Worm (Caenorhabditis elegans) whole organism, L1 larva: ENCODE results near the gene K04G11.1.

Experiments used
- C04F5.9 ChIP-seq: sonication (generic microtip); optimal IDR thresholded peaks from 2 replicates; lab custom pipeline; 2016; ENCODE audit warnings: missing genetic modification characterization, missing compliant biosample characterization
- C34B4.2 ChIP-seq: sonication (generic microtip); optimal IDR thresholded peaks from 2 replicates; lab custom pipeline; 2017; ENCODE audit warnings: mild to moderate bottlenecking, missing genetic modification characterization, missing compliant biosample characterization
- F16B12.6 ChIP-seq: fragments of 150-350 bp; optimal IDR thresholded peaks from 2 replicates; lab custom pipeline; 2014; ENCODE audit warnings: missing biosample characterization, missing genetic modification characterization
- ama-1 ChIP-seq: fragments of 150-350 bp; optimal IDR thresholded peaks from 2 replicates; lab custom pipeline; 2014
- blmp-1 ChIP-seq: fragments of 150-350 bp; optimal IDR thresholded peaks from 2 replicates; lab custom pipeline; 2014; ENCODE audit warnings: missing biosample characterization, missing genetic modification characterization
- ceh-82 ChIP-seq, 3 experiments: fragments of 150-350 bp in 1 of 3; sonication (generic microtip) in 2 of 3; optimal IDR thresholded peaks; 2 replicates each; lab custom pipeline; 2014 to 2017; ENCODE audit warnings: missing biosample characterization in 3 of 3, missing genetic modification characterization in 3 of 3
- ceh-88 ChIP-seq: fragments of 200-800 bp; sonication (Bioruptor generic); IDR thresholded peaks from 2 replicates; pipeline ENCODE4 v1.3.6; 2022; ENCODE audit warnings: missing genetic modification characterization, missing compliant biosample characterization
- ces-1 ChIP-seq: fragments of 150-350 bp; optimal IDR thresholded peaks from 2 replicates; lab custom pipeline; 2014; ENCODE audit warnings: missing biosample characterization, missing genetic modification reagents, missing genetic modification characterization
- dpl-1 ChIP-seq, 3 experiments: fragments of 150-350 bp in 2 of 3; sonication (generic microtip) in 1 of 3; optimal IDR thresholded peaks; 2 replicates each; lab custom pipeline; 2014 to 2017; ENCODE audit warnings: missing biosample characterization in 3 of 3, missing genetic modification characterization in 3 of 3, missing genetic modification reagents in 3 of 3
- dsc-1 ChIP-seq: sonication (generic microtip); optimal IDR thresholded peaks from 2 replicates; lab custom pipeline; 2016; ENCODE audit warnings: mild to moderate bottlenecking, missing genetic modification characterization, missing compliant biosample characterization
- efl-1 ChIP-seq, 4 experiments: fragments of 150-350 bp; optimal IDR thresholded peaks in 3 of 4; peaks in 1 of 4; 1 replicate in 1 of 4; 2 replicates in 3 of 4; lab custom pipeline; 2014; ENCODE audit warnings: missing biosample characterization in 2 of 4, missing genetic modification characterization in 2 of 4, missing genetic modification reagents in 2 of 4
- egl-13 ChIP-seq: sonication (generic microtip); optimal IDR thresholded peaks from 2 replicates; lab custom pipeline; 2016; ENCODE audit warnings: missing genotype, missing genetic modification reagents, missing genetic modification characterization, missing compliant biosample characterization
- ets-5 ChIP-seq: fragments of 200-800 bp; sonication (Bioruptor generic); IDR thresholded peaks from 2 replicates; pipeline ENCODE4 v1.3.6; 2022; ENCODE audit warnings: missing genetic modification characterization, missing compliant biosample characterization
- fkh-10 ChIP-seq: sonication (generic microtip); optimal IDR thresholded peaks from 2 replicates; lab custom pipeline; 2017; ENCODE audit warnings: missing biosample characterization, missing genetic modification reagents, missing genetic modification characterization
- hlh-17 ChIP-seq: fragments of 200-800 bp; sonication (Bioruptor generic); optimal IDR thresholded peaks from 2 replicates; lab custom pipeline; 2018; ENCODE audit warnings: missing genetic modification characterization, mild to moderate bottlenecking, missing compliant biosample characterization, moderate library complexity, borderline replicate concordance
- irx-1 ChIP-seq: sonication (generic microtip); optimal IDR thresholded peaks from 2 replicates; lab custom pipeline; 2016; ENCODE audit warnings: missing genetic modification characterization, missing compliant biosample characterization
- lin-14 ChIP-seq: fragments of 200-800 bp; sonication (Bioruptor generic); optimal IDR thresholded peaks from 2 replicates; lab custom pipeline; 2018; ENCODE audit warnings: mild to moderate bottlenecking, missing genetic modification characterization, moderate library complexity, missing compliant biosample characterization
- lin-15B ChIP-seq: fragments of 150-350 bp; sonication (generic microtip); optimal IDR thresholded peaks from 3 replicates; lab custom pipeline; 2014; ENCODE audit warnings: missing biosample characterization, missing genetic modification characterization
- lin-35 ChIP-seq, 2 experiments: fragments of 150-350 bp; optimal IDR thresholded peaks; 2 replicates each; lab custom pipeline; 2014; ENCODE audit warnings: missing biosample characterization in 2 of 2, missing genetic modification characterization in 2 of 2, missing genetic modification reagents in 2 of 2
- lin-39 ChIP-seq: fragments of 150-350 bp; optimal IDR thresholded peaks from 2 replicates; lab custom pipeline; 2014; ENCODE audit warnings: missing biosample characterization, missing genetic modification reagents, missing genetic modification characterization
- lir-3 ChIP-seq: sonication (generic microtip); optimal IDR thresholded peaks from 2 replicates; lab custom pipeline; 2016; ENCODE audit warnings: mild to moderate bottlenecking, missing genetic modification characterization, moderate library complexity, missing compliant biosample characterization; ENCODE audit not compliant: poor library complexity
- lsy-2 ChIP-seq, 2 experiments: fragments of 150-350 bp; optimal IDR thresholded peaks; 2 replicates each; lab custom pipeline; 2014; ENCODE audit warnings: missing biosample characterization in 2 of 2, missing genetic modification characterization in 2 of 2
- mdl-1 ChIP-seq, 2 experiments: fragments of 150-350 bp; optimal IDR thresholded peaks; 2 replicates each; lab custom pipeline; 2014 to 2017; ENCODE audit warnings: missing biosample characterization in 2 of 2, missing genetic modification characterization in 2 of 2, inconsistent platforms in 1 of 2
- mep-1 ChIP-seq: fragments of 150-350 bp; optimal IDR thresholded peaks from 2 replicates; lab custom pipeline; 2014; ENCODE audit warnings: missing biosample characterization, missing genetic modification characterization
- nhr-11 ChIP-seq: fragments of 150-350 bp; optimal IDR thresholded peaks from 2 replicates; lab custom pipeline; 2014; ENCODE audit warnings: missing biosample characterization, missing genetic modification characterization
- nhr-12 ChIP-seq: sonication (generic microtip); optimal IDR thresholded peaks from 2 replicates; lab custom pipeline; 2017; ENCODE audit warnings: missing biosample characterization, missing genetic modification characterization
- nhr-19 ChIP-seq: fragments of 200-800 bp; sonication (Bioruptor generic); conservative IDR thresholded peaks from 2 replicates; pipeline ENCODE4 v1.3.6; 2022; ENCODE audit warnings: missing genetic modification characterization, missing compliant biosample characterization
- nhr-20 ChIP-seq: sonication (generic microtip); optimal IDR thresholded peaks from 2 replicates; lab custom pipeline; 2016; ENCODE audit warnings: mild to moderate bottlenecking, missing genetic modification characterization, missing compliant biosample characterization
- nhr-71 ChIP-seq: sonication (generic microtip); optimal IDR thresholded peaks from 2 replicates; lab custom pipeline; 2016; ENCODE audit warnings: mild to moderate bottlenecking, missing genetic modification characterization, moderate library complexity, missing compliant biosample characterization
- nhr-90 ChIP-seq: sonication (generic microtip); optimal IDR thresholded peaks from 2 replicates; lab custom pipeline; 2016; ENCODE audit warnings: mild to moderate bottlenecking, missing genetic modification characterization, missing compliant biosample characterization; ENCODE audit not compliant: poor library complexity
- pag-3 ChIP-seq: sonication (generic microtip); optimal IDR thresholded peaks from 2 replicates; lab custom pipeline; 2017; ENCODE audit warnings: missing genetic modification characterization, mild to moderate bottlenecking, missing compliant biosample characterization, antibody characterized with exemption, borderline replicate concordance; ENCODE audit not compliant: insufficient read depth
- rnt-1 ChIP-seq: sonication (generic microtip); optimal IDR thresholded peaks from 2 replicates; lab custom pipeline; 2016; ENCODE audit warnings: mild to moderate bottlenecking, missing genetic modification characterization, moderate library complexity, missing compliant biosample characterization
- snu-23 ChIP-seq: sonication (generic microtip); optimal IDR thresholded peaks from 2 replicates; lab custom pipeline; 2016; ENCODE audit warnings: missing genetic modification characterization, missing compliant biosample characterization
- sox-4 ChIP-seq: sonication (generic microtip); optimal IDR thresholded peaks from 2 replicates; lab custom pipeline; 2016; ENCODE audit warnings: missing genetic modification characterization, missing compliant biosample characterization
- sptf-1 ChIP-seq: fragments of 150-350 bp; optimal IDR thresholded peaks from 2 replicates; lab custom pipeline; 2014; ENCODE audit warnings: missing biosample characterization, missing genetic modification characterization
- sup-37 ChIP-seq: fragments of 200-800 bp; sonication (Bioruptor generic); optimal IDR thresholded peaks from 2 replicates; lab custom pipeline; 2018; ENCODE audit warnings: mild to moderate bottlenecking, missing genetic modification characterization, missing compliant biosample characterization
- swsn-7 ChIP-seq: sonication (generic microtip); optimal IDR thresholded peaks from 2 replicates; lab custom pipeline; 2016; ENCODE audit warnings: missing genetic modification characterization, missing compliant biosample characterization
- tbx-2 ChIP-seq: sonication (generic microtip); optimal IDR thresholded peaks from 2 replicates; lab custom pipeline; 2016; ENCODE audit warnings: missing genetic modification characterization, missing compliant biosample characterization
- unc-130 ChIP-seq: fragments of 150-350 bp; optimal IDR thresholded peaks from 2 replicates; lab custom pipeline; 2017; ENCODE audit warnings: missing biosample characterization, missing genetic modification characterization, inconsistent platforms
- unc-30 ChIP-seq: sonication (generic microtip); optimal IDR thresholded peaks from 2 replicates; lab custom pipeline; 2017; ENCODE audit warnings: missing biosample characterization, missing genetic modification characterization
- vab-15 ChIP-seq: sonication (generic microtip); optimal IDR thresholded peaks from 2 replicates; lab custom pipeline; 2017; ENCODE audit warnings: missing genotype, mild to moderate bottlenecking, missing genetic modification characterization, missing compliant biosample characterization
- zip-4 ChIP-seq: fragments of 200-800 bp; sonication (Bioruptor generic); optimal IDR thresholded peaks from 2 replicates; lab custom pipeline; 2018; ENCODE audit warnings: mild to moderate bottlenecking, missing genetic modification characterization, moderate library complexity, missing compliant biosample characterization

The K04G11.1 gene

ce11 chrX:14335220-14335619 lies at the start of gene K04G11.1:
TSS of gene K04G11.1 (plus strand) at chrX:14335520.
- TF ChIP-seq ama-1, result no peak
- TF ChIP-seq lin-35 (GFP tag; optimal IDR thresholded peaks at IDR 0.05; lab: Kevin White, UChicago), result no peak

ce11 chrX:14287888-14288287 lies 47.4 kb upstream of the K04G11.1 start:
- TF ChIP-seq mdl-1 (tag; optimal IDR thresholded peaks at IDR 0.05; lab: Kevin White, UChicago), result peak in 1 of 2 experiments; percentile 32
- no peak for TF ChIP-seq unc-30 (tag; lab: Kevin White, UChicago)
- TF ChIP-seq nhr-71 (tag; lab: Kevin White, UChicago), result peak; percentile 86
- peak; percentile 35 for TF ChIP-seq mep-1 (tag; lab: Kevin White, UChicago)
- TF ChIP-seq unc-130 (tag; lab: Kevin White, UChicago), result peak; percentile 40
- TF ChIP-seq swsn-7, result peak; percentile 22
- no peak for TF ChIP-seq nhr-90
- peak; percentile 44 for TF ChIP-seq snu-23 (GFP tag; lab: Kevin White, UChicago)
- peak; percentile 46 for TF ChIP-seq nhr-20 (tag; lab: Kevin White, UChicago)
- TF ChIP-seq pag-3, result no peak
- TF ChIP-seq vab-15 (tag; lab: Kevin White, UChicago), result no peak
- TF ChIP-seq sup-37 (GFP tag; lab: Kevin White, UChicago), result no peak
- TF ChIP-seq lsy-2 (tag; optimal IDR thresholded peaks at IDR 0.05; lab: Kevin White, UChicago), result peak; percentile 34 to 36
- TF ChIP-seq nhr-19 (GFP tag; lab: Robert Waterston, UW), result peak; percentile 65
- peak; percentile 89 for TF ChIP-seq lin-14 (GFP tag; lab: Kevin White, UChicago)
- no peak for TF ChIP-seq efl-1 (optimal IDR thresholded peaks at IDR 0.05; lab: Kevin White, UChicago)
- TF ChIP-seq efl-1 (GFP tag; optimal IDR thresholded peaks at IDR 0.05 in 1 of 2; lab: Kevin White, UChicago), result peak in 1 of 2 experiments; percentile 71
- TF ChIP-seq tbx-2, result peak; percentile 48
- TF ChIP-seq rnt-1, result peak; percentile 92
- peak; percentile 6 for TF ChIP-seq nhr-11

DNA sequence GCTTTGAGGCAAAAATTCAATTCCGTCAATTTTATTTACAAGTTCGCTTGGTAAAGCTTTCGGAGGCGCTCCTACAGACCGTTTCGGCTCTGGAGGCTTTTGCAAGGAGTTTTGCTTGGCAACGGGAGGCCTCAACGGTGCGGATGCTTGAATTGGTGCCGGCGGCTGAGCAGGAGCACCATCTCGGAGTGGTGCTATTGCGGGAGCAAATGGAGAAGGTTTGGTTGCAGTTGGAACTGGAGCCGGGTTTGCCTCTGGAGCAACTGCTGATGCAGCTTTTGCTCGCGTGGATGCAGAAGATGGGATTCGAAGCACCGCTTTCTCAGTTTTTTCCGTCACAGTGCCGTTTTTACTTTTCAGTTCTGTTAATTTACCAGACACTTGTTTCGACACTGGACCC lies 45.3 kb upstream of the K04G11.1 start:
- TF ChIP-seq lin-39 (tag; lab: Kevin White, UChicago) (no peak), ceh-82 (tag; optimal IDR thresholded peaks at IDR 0.05; lab: Kevin White, UChicago) (no peak), ets-5 (GFP tag; lab: Robert Waterston, UW) (no peak), sptf-1 (tag; lab: Kevin White, UChicago) (no peak), ama-1 (no peak), C04F5.9 (tag; lab: Kevin White, UChicago) (no peak), unc-130 (tag; lab: Kevin White, UChicago) (no peak), sox-4 (no peak), lir-3 (tag; lab: Kevin White, UChicago) (no peak), sup-37 (GFP tag; lab: Kevin White, UChicago) (no peak), lin-15B (tag; lab: Kevin White, UChicago) (no peak), blmp-1 (no peak), dpl-1 (GFP tag; optimal IDR thresholded peaks at IDR 0.05; lab: Kevin White, UChicago) (no peak), nhr-12 (tag; lab: Kevin White, UChicago) (no peak), C34B4.2 (tag; lab: Kevin White, UChicago) (no peak), F16B12.6 (tag; lab: Kevin White, UChicago) (no peak)

DNA sequence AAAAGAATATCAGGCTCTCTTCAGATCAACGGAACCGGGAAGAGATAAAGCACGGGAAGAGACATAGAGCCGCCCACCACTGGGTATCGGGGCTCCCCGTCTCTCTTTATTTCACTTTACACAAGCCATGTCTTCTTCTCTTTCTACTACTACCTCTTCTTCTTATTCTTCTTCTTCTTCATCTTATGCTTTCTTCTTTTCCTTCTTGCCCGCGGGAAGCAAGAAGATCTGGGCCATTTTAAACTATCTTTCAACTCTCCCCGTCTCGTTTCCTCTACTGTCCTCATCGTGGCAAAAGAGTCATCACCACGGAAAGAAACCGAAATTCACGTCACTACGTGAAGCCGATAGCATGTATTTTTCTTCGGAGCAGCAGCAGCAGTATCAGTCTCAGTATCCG lies 42.7 kb upstream of the K04G11.1 start:
- TF ChIP-seq lin-14 (GFP tag; lab: Kevin White, UChicago), result peak; percentile 64
- TF ChIP-seq ceh-88, result no peak
- peak; percentile 39 for TF ChIP-seq dsc-1
- TF ChIP-seq ces-1 (GFP tag; lab: Kevin White, UChicago), result no peak
- no peak for TF ChIP-seq hlh-17 (GFP tag; lab: Kevin White, UChicago)
- TF ChIP-seq lsy-2 (tag; optimal IDR thresholded peaks at IDR 0.05; lab: Kevin White, UChicago), result peak in 1 of 2 experiments; percentile 14
- no peak for TF ChIP-seq nhr-90
- TF ChIP-seq rnt-1, result peak; percentile 36
- TF ChIP-seq nhr-20 (tag; lab: Kevin White, UChicago), result peak; percentile 24
- TF ChIP-seq swsn-7, result peak; percentile 1
- peak; percentile 71 for TF ChIP-seq nhr-71 (tag; lab: Kevin White, UChicago)
- TF ChIP-seq pag-3, result peak; percentile 55
- TF ChIP-seq egl-13, result no peak
- TF ChIP-seq irx-1 (tag; lab: Kevin White, UChicago), result no peak
- no peak for TF ChIP-seq lir-3 (tag; lab: Kevin White, UChicago)
- no peak for TF ChIP-seq fkh-10 (GFP tag; lab: Kevin White, UChicago)
- TF ChIP-seq C34B4.2 (tag; lab: Kevin White, UChicago), result no peak
- TF ChIP-seq snu-23 (GFP tag; lab: Kevin White, UChicago), result peak; percentile 43
- no peak for TF ChIP-seq zip-4 (GFP tag; lab: Kevin White, UChicago)
